Fruit fly (Drosophila melanogaster) whole organism, wandering third instar larva: ENCODE results near the gene PH4alphaNE3.

ENCODE experiments used
- Abd-B ChIP-seq: fragments of >200 bp; optimal IDR thresholded peaks from 2 replicates; lab custom pipeline; 2017; ENCODE audit warnings: missing biosample characterization, missing genetic modification characterization
- CG32264 ChIP-seq: fragments of 200-800 bp; sonication (Bioruptor generic); optimal IDR thresholded peaks from 2 replicates; lab custom pipeline; 2016; ENCODE audit warnings: missing biosample characterization, missing genetic modification characterization
- CG9705 ChIP-seq: fragments of 200-800 bp; sonication (Bioruptor generic); optimal IDR thresholded peaks from 2 replicates; lab custom pipeline; 2018; ENCODE audit warnings: missing biosample characterization, mild to moderate bottlenecking, missing genetic modification characterization
- CrebA ChIP-seq: fragments of 200-800 bp; sonication (Bioruptor generic); optimal IDR thresholded peaks from 2 replicates; lab custom pipeline; 2016; ENCODE audit warnings: missing biosample characterization, mild to moderate bottlenecking, missing genetic modification characterization, borderline replicate concordance
- Dfd ChIP-seq: fragments of >200 bp; optimal IDR thresholded peaks from 2 replicates; lab custom pipeline; 2017; ENCODE audit warnings: missing biosample characterization, missing genetic modification characterization
- Dif ChIP-seq: fragments of 200-275, 200-300 bp; sonication (Bioruptor generic); optimal IDR thresholded peaks from 2 replicates; lab custom pipeline; 2018; ENCODE audit warnings: missing biosample characterization, missing genetic modification characterization; ENCODE audit not compliant: partially characterized antibody
- GATAd ChIP-seq: sonication (Bioruptor generic); optimal IDR thresholded peaks from 2 replicates; lab custom pipeline; 2016; ENCODE audit warnings: missing biosample characterization, missing genetic modification characterization
- HLH106 ChIP-seq: fragments of 200-800 bp; optimal IDR thresholded peaks from 3 replicates; lab custom pipeline; 2019; ENCODE audit warnings: missing biosample characterization, mild to moderate bottlenecking, missing genetic modification characterization, moderate library complexity
- Hnf4 ChIP-seq: fragments of 200-800 bp; sonication (Bioruptor generic); optimal IDR thresholded peaks from 2 replicates; lab custom pipeline; 2016; ENCODE audit warnings: missing biosample characterization, mild to moderate bottlenecking, missing genetic modification characterization
- Hr78 ChIP-seq: fragments of >200 bp; optimal IDR thresholded peaks from 2 replicates; lab custom pipeline; 2017; ENCODE audit warnings: missing biosample characterization, missing genetic modification characterization
- Hr83 ChIP-seq: fragments of 200-300 bp; sonication (Bioruptor generic); optimal IDR thresholded peaks from 2 replicates; lab custom pipeline; 2016; ENCODE audit warnings: missing biosample characterization, mild to moderate bottlenecking, missing genetic modification characterization, moderate library complexity; ENCODE audit not compliant: poor library complexity, severe bottlenecking
- Jra ChIP-seq: sonication (Bioruptor generic); optimal IDR thresholded peaks from 2 replicates; lab custom pipeline; 2016; ENCODE audit warnings: missing biosample characterization, missing genetic modification characterization
- Mio ChIP-seq: sonication (Bioruptor generic); optimal IDR thresholded peaks from 2 replicates; lab custom pipeline; 2016; ENCODE audit warnings: missing biosample characterization, missing genetic modification characterization
- Myc ChIP-seq: fragments of >200 bp; optimal IDR thresholded peaks from 2 replicates; lab custom pipeline; 2017
- N ChIP-seq: fragments of >200 bp; optimal IDR thresholded peaks from 2 replicates; lab custom pipeline; 2018; ENCODE audit warnings: missing biosample characterization, missing external identifiers, missing genetic modification characterization
- OdsH ChIP-seq: fragments of 200-800 bp; sonication (Bioruptor generic); optimal IDR thresholded peaks from 2 replicates; lab custom pipeline; 2016; ENCODE audit warnings: missing biosample characterization, mild to moderate bottlenecking, missing genetic modification characterization
- Rel ChIP-seq, 2 experiments: fragments of 200-800 bp; sonication (Bioruptor generic) in 1 of 2; optimal IDR thresholded peaks; 2 replicates in 1 of 2; 3 replicates in 1 of 2; lab custom pipeline; 2016 to 2019; ENCODE audit warnings: mild to moderate bottlenecking in 2 of 2, missing biosample characterization in 2 of 2, missing genetic modification characterization in 2 of 2, moderate library complexity in 1 of 2
- Sp1 ChIP-seq: fragments of 200-800 bp; sonication (Bioruptor generic); optimal IDR thresholded peaks from 3 replicates; lab custom pipeline; 2019; ENCODE audit warnings: missing biosample characterization, mild to moderate bottlenecking, missing genetic modification characterization, moderate library complexity
- Vsx2 ChIP-seq: fragments of 200-300, 225-300 bp; sonication (Bioruptor generic); optimal IDR thresholded peaks from 2 replicates; lab custom pipeline; 2018; ENCODE audit warnings: missing biosample characterization, missing genetic modification characterization; ENCODE audit not compliant: partially characterized antibody
- br ChIP-seq: fragments of 200-800 bp; sonication (Bioruptor generic); optimal IDR thresholded peaks from 2 replicates; lab custom pipeline; 2016; ENCODE audit warnings: missing biosample characterization, missing genetic modification characterization
- brk ChIP-seq: fragments of 200-800 bp; sonication (Bioruptor generic); optimal IDR thresholded peaks from 2 replicates; lab custom pipeline; 2016; ENCODE audit warnings: missing biosample characterization, mild to moderate bottlenecking, missing genetic modification characterization
- dl ChIP-seq, 2 experiments: fragments of 175-275, 200-275 bp in 1 of 2; fragments of 200-275 bp in 1 of 2; sonication (Bioruptor generic); optimal IDR thresholded peaks; lab custom pipeline; 2018; ENCODE audit warnings: mild to moderate bottlenecking in 2 of 2, missing biosample characterization in 2 of 2, missing genetic modification characterization in 2 of 2, moderate library complexity in 2 of 2; ENCODE audit not compliant: partially characterized antibody in 2 of 2, insufficient read depth in 1 of 2
- dmrt93B ChIP-seq: fragments of 200-800 bp; sonication (Bioruptor generic); optimal IDR thresholded peaks from 2 replicates; lab custom pipeline; 2018; ENCODE audit warnings: missing biosample characterization, mild to moderate bottlenecking, missing genetic modification characterization
- dsf ChIP-seq: sonication (Bioruptor generic); optimal IDR thresholded peaks from 2 replicates; lab custom pipeline; 2016; ENCODE audit warnings: missing biosample characterization, missing genetic modification characterization, borderline replicate concordance
- ey ChIP-seq: fragments of 200-800 bp; sonication (Bioruptor generic); optimal IDR thresholded peaks from 2 replicates; lab custom pipeline; 2016; ENCODE audit warnings: missing biosample characterization, missing genetic modification characterization
- foxo ChIP-seq, 2 experiments: fragments of 200-800 bp; sonication (Bioruptor generic); optimal IDR thresholded peaks; 2 replicates in 1 of 2; 3 replicates in 1 of 2; lab custom pipeline; 2016 to 2017; ENCODE audit warnings: missing biosample characterization in 2 of 2, missing genetic modification characterization in 2 of 2
- fru ChIP-seq: fragments of 200-800 bp; sonication (Bioruptor generic); optimal IDR thresholded peaks from 3 replicates; lab custom pipeline; 2016; ENCODE audit warnings: missing biosample characterization, mild to moderate bottlenecking, missing genetic modification characterization
- h ChIP-seq: fragments of 200-800 bp; sonication (Bioruptor generic); optimal IDR thresholded peaks from 3 replicates; lab custom pipeline; 2016; ENCODE audit warnings: missing biosample characterization, mild to moderate bottlenecking, missing genetic modification characterization
- jim ChIP-seq: fragments of 175-275, 200-325 bp; sonication (Bioruptor generic); optimal IDR thresholded peaks from 2 replicates; lab custom pipeline; 2016; ENCODE audit warnings: missing biosample characterization, mild to moderate bottlenecking, missing genetic modification characterization
- lola ChIP-seq: fragments of >200 bp; optimal IDR thresholded peaks from 2 replicates; lab custom pipeline; 2017; ENCODE audit warnings: missing biosample characterization, missing genetic modification characterization
- pan ChIP-seq: fragments of >200 bp; optimal IDR thresholded peaks from 2 replicates; lab custom pipeline; 2017
- psq ChIP-seq: fragments of 200-800 bp; sonication (Bioruptor generic); optimal IDR thresholded peaks from 3 replicates; lab custom pipeline; 2017; ENCODE audit warnings: missing biosample characterization, mild to moderate bottlenecking, missing genetic modification characterization, moderate library complexity
- rgr ChIP-seq: fragments of 200-800 bp; sonication (Bioruptor generic); optimal IDR thresholded peaks from 3 replicates; lab custom pipeline; 2016; ENCODE audit warnings: missing biosample characterization, mild to moderate bottlenecking, missing genetic modification characterization
- sage ChIP-seq: fragments of 200-800 bp; sonication (Bioruptor generic); optimal IDR thresholded peaks from 2 replicates; lab custom pipeline; 2016; ENCODE audit warnings: missing biosample characterization, mild to moderate bottlenecking, missing genetic modification characterization
- sv ChIP-seq: fragments of 200-800 bp; sonication (Bioruptor generic); optimal IDR thresholded peaks from 3 replicates; lab custom pipeline; 2016; ENCODE audit warnings: missing biosample characterization, missing genetic modification characterization
- tai ChIP-seq: sonication (Bioruptor generic); optimal IDR thresholded peaks from 2 replicates; lab custom pipeline; 2016; ENCODE audit warnings: missing biosample characterization, missing genetic modification characterization
- usp ChIP-seq: fragments of >200 bp; optimal IDR thresholded peaks from 2 replicates; lab custom pipeline; 2017; ENCODE audit warnings: missing biosample characterization, missing genetic modification characterization
- woc ChIP-seq: sonication (Bioruptor generic); optimal IDR thresholded peaks from 2 replicates; lab custom pipeline; 2016; ENCODE audit warnings: missing biosample characterization, mild to moderate bottlenecking, missing genetic modification characterization

Gene PH4alphaNE3

DNA sequence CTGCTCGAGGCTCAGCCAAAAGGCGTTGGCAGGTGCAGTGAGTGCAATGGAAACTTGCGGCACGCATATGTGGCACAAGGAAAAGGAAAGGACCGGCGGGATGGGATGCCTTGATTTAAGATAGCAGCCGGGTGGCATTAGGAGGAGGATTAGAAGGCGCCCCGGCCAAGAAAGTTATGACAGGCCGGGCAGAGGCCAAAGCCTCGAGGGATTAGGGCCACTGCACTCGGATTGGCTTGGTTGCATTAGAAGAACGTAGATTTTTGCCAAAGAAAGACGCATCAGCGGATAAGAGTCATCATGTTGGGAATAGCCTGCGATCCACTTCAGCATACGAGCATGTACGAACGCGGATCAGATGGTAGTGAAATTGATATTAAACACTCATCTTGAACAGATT is 7.3 kb upstream of the PH4alphaNE3 start, which contains the start of gene CG31019:
TSS of gene CG31019 (plus strand) at position 301 of the 400 bp plus-strand sequence.
- TF ChIP-seq dl (GFP tag; optimal IDR thresholded peaks at IDR 0.05; lab: Kevin White, UChicago; ENCODE audit: insufficient read depth in 1 of 2, partially characterized antibody in 2 of 2) (no peak), psq (no peak), Hnf4 (GFP tag; lab: Kevin White, UChicago) (no peak)

DNA sequence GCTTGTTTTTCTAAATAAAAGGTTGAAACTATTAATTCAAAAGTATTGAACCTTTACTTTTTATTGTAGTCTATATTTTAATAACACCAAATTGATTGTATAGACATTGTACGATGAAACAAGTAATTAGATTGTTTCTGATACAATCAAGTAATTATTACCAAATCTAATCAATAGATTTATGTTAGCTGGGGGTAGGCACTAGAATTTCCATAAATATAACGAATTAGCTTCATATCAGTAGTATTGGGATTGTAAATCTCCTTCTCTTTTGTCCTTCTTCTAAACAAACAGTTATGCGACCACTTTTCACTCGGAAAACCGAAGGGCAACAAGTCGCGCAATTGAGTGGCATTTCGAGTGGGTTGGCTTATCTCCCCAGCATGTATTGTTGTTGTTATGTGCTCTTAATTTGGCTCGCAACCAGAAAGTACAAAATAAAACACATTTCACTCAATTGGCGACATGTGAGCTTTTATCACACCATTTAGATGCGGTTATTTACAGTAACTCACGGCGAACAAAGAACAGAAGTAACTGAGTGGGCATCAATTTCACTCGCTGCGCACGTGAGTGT is 4.5 kb upstream of the PH4alphaNE3 start:
- TF ChIP-seq Dfd (GFP tag; lab: Kevin White, UChicago): no peak
- TF ChIP-seq CG9705: no peak
- no peak for TF ChIP-seq Rel (GFP tag; optimal IDR thresholded peaks at IDR 0.05; lab: Kevin White, UChicago)
- peak; percentile 26 for TF ChIP-seq Rel (tag; optimal IDR thresholded peaks at IDR 0.05; lab: Kevin White, UChicago)
- no peak for TF ChIP-seq Hr78
- TF ChIP-seq sage (GFP tag; lab: Kevin White, UChicago): no peak

DNA sequence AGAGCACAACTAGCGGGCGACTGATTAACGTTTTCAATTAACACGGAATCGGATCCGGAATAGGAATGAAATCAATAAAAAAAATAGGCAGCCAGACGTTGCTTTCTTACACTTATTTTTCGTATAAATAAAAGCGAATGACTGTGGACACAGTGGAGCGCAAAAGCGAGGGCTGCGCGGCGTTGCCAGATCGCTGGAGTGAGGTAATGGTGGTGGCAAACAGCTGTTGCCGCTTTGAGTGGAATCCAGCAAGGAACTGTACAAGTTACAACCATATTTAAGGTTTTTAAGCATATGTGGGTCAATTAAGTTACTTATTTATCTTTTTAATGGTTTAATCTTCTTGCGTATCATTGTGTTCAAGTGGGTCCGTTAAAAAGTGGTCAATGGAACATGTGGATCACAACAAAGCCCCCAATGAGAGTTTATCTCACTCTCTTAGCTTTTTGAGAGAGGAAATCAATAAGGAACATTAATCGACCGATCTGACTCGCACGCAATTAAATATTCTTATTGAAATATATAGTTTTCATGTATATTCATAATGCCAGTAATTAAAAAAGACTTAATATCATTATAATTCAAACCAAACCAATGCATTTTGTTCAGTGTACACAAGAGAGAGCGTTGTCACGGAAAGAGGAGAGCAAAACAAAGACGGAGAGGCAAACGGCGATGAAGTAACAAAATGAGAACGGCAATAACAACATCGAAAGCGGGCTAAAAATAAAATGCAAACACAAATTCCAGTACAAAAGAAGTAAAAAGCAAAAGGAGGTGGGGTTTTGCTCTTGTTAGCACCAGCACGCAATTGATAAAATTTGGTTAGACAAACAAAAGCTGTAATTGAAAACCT is 3.6 kb upstream of the PH4alphaNE3 start:
- TF ChIP-seq Myc (lab: Kevin White, UChicago): no peak
- peak; percentile 20 for TF ChIP-seq Rel (GFP tag; optimal IDR thresholded peaks at IDR 0.05; lab: Kevin White, UChicago)
- TF ChIP-seq Rel (tag; optimal IDR thresholded peaks at IDR 0.05; lab: Kevin White, UChicago): peak; percentile 62
- peak; percentile 65 for TF ChIP-seq woc
- TF ChIP-seq rgr (GFP tag; lab: Kevin White, UChicago): peak; percentile 91
- TF ChIP-seq Hr83 (GFP tag; lab: Kevin White, UChicago): peak; percentile 48
- peak; percentile 84 for TF ChIP-seq Sp1 (GFP tag; lab: Kevin White, UChicago)
- no peak for TF ChIP-seq Hr78
- no peak for TF ChIP-seq pan (lab: Kevin White, UChicago)
- TF ChIP-seq CG9705: peak; percentile 31
- peak; percentile 92 for TF ChIP-seq ey (GFP tag; lab: Kevin White, UChicago)
- TF ChIP-seq CG32264 (GFP tag; lab: Kevin White, UChicago): peak; percentile 84
- no peak for TF ChIP-seq Abd-B
- peak; percentile 67 to 95 for TF ChIP-seq foxo (GFP tag; optimal IDR thresholded peaks at IDR 0.05; lab: Kevin White, UChicago)
- TF ChIP-seq usp: no peak
- TF ChIP-seq dl (GFP tag; optimal IDR thresholded peaks at IDR 0.05; lab: Kevin White, UChicago; ENCODE audit: insufficient read depth in 1 of 2, partially characterized antibody in 2 of 2): no peak
- TF ChIP-seq psq: peak; percentile 96
- TF ChIP-seq h (GFP tag; lab: Kevin White, UChicago): peak; percentile 96
- TF ChIP-seq Mio: no peak
- TF ChIP-seq Vsx2 (GFP tag; lab: Kevin White, UChicago): no peak
- TF ChIP-seq dmrt93B: peak; percentile 66
- TF ChIP-seq GATAd: no peak
- TF ChIP-seq dsf: peak; percentile 65
- TF ChIP-seq lola: no peak
- TF ChIP-seq N (GFP tag; lab: Kevin White, UChicago): no peak
- TF ChIP-seq tai: no peak
- TF ChIP-seq sv (GFP tag; lab: Kevin White, UChicago): peak; percentile 43
- peak; percentile 63 for TF ChIP-seq CrebA (GFP tag; lab: Kevin White, UChicago)
- TF ChIP-seq HLH106 (tag; lab: Kevin White, UChicago): peak; percentile 83
- peak; percentile 87 for TF ChIP-seq sage (GFP tag; lab: Kevin White, UChicago)
- TF ChIP-seq OdsH: peak; percentile 90
- TF ChIP-seq Dif: peak; percentile 43
- TF ChIP-seq jim (GFP tag; lab: Kevin White, UChicago): no peak
- peak; percentile 94 for TF ChIP-seq br (GFP tag; lab: Kevin White, UChicago)
- TF ChIP-seq fru (GFP tag; lab: Kevin White, UChicago): peak; percentile 92
- peak; percentile 72 for TF ChIP-seq Jra
- TF ChIP-seq brk (GFP tag; lab: Kevin White, UChicago): peak; percentile 84
- TF ChIP-seq Hnf4 (GFP tag; lab: Kevin White, UChicago): peak; percentile 89
